Fruit fly (Drosophila melanogaster): ENCODE measurements around the gene CG10859.

dm6 chr2L:13349237-13349902, 49.1 kb downstream of the CG10859 start:
- TF ChIP-seq psq (optimal IDR thresholded peaks at IDR 0.05) (no peak), pan (optimal IDR thresholded peaks at IDR 0.05) (no peak), EcR (GFP tag; optimal IDR thresholded peaks at IDR 0.05) (no peak), usp (GFP tag; optimal IDR thresholded peaks at IDR 0.05) (no peak)

Measured in whole organism.